Worm (Caenorhabditis elegans) whole organism, L4/young adult: ENCODE measurements around the gene Y41D4A.4.

ENCODE experiments used
- W03F9.2 ChIP-seq: fragments of 150-350 bp; optimal IDR thresholded peaks from 2 replicates; lab custom pipeline; 2014; ENCODE audit warnings: missing biosample characterization, missing genetic modification characterization
- dao-5 ChIP-seq: sonication (generic microtip); optimal IDR thresholded peaks from 2 replicates; lab custom pipeline; 2016; ENCODE audit warnings: missing genotype, missing genetic modification characterization, moderate library complexity, missing compliant biosample characterization

DNA sequence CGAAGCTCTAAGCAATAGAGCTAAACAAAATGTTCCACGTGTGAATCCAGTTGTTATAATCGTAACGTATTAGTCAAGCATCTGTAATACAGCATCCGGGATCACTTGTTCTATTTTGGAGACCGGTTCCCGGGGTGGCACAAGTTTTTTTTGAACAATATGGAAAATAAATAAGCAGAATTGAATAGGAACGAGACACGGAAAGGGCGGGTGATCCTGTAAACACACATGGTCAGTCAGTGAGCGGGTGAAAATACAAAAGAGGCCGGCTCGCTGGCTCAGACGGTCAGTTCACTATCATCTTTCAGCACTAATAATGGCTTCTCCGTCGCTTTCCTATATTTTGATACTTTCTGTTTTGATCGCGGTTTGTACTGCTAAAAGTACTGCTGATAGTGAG lies 19.9 kb upstream of the Y41D4A.4 start, which contains the start of gene K08D12.8:
- TF ChIP-seq W03F9.2 (tag; lab: Kevin White, UChicago), result no peak
- no peak for TF ChIP-seq dao-5 (tag; lab: Kevin White, UChicago)
